Worm (Caenorhabditis elegans) whole organism, L4/young adult: ENCODE results near the gene srx-122.

ENCODE experiments used
- dao-5 ChIP-seq: sonication (generic microtip); optimal IDR thresholded peaks from 2 replicates; lab custom pipeline; 2016; ENCODE audit warnings: missing genotype, missing genetic modification characterization, moderate library complexity, missing compliant biosample characterization
- him-1 ChIP-seq: sonication (generic microtip); optimal IDR thresholded peaks from 2 replicates; lab custom pipeline; 2016; ENCODE audit warnings: missing genotype, missing genetic modification reagents, missing genetic modification characterization, missing compliant biosample characterization

ce11 chrV:3332023-3332422 is 34.4 kb upstream of the srx-122 start, which contains the start of gene C17B7.9:
- TF ChIP-seq him-1 (no peak), dao-5 (tag; lab: Kevin White, UChicago) (no peak)
